Fruit fly (Drosophila melanogaster) ovary, adult (tissue): Measurements from ENCODE around the gene Shc.

Experiments used
- CG17801 ChIP-seq: fragments of 200-800 bp; optimal IDR thresholded peaks from 2 replicates; lab custom pipeline; 2019; ENCODE audit warnings: missing biosample characterization, mild to moderate bottlenecking, missing genetic modification characterization, moderate library complexity; ENCODE audit not compliant: partially characterized antibody

Gene Shc

DNA sequence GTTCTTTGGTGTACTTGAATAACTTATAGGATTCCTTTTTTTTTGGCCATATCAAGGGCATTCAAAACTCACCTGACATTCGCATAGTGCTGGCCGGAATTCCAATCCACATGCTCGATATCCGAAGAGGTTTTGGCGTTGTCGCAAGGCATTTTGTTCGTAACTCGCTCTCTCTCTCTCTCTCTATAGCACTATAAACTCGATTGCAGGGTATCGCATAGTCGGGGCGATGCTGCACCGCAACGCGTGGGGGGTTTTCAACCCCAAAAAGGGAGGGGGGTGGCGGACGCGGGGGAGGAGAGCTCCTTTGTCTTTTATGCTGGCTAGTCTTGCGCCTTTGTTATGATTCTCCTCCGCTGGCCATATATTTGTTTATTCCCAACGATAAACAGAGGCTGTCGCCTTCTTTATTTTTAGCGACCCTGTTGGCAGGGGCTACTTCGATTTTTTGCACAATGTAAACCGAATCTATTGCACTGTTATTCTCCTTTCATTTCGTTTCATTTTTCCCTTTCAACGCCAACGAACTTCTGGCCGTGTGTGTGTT is 28.3 kb upstream of the Shc start:
- no peak for TF ChIP-seq CG17801 (GFP tag; lab: Kevin White, UChicago)

DNA sequence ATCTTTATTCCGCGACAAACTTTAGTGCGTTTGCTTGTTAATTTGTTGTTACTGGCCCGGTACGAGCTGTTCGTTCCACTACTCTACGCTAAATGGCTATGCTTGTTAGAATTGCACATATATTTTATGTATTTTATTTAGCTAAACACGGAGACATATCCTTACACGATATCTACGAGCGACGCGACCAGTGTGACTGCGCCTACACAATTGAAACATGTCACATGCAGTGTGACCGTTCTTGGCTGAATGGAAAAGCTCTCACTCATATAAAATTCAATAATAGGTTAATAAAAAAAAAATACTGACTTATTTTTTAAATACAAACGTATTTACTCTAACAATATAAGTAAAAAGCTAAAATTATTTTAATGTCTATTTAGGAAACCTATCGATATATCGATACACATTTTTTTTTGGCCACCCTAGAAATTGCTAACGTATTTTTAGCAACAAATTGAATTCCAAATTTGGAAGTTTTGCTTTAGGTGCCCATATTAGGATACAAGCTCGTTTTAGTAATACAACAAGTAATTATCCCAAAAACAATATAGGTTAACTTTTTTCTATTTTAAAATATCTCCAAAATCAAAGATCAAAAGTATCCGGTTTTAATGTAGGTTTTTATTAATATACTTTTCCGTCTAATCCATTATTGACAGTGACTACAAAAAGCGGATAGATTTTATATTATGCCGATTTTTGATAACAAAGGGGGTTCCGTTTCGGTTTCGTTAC is 27.6 kb upstream of the Shc start, which contains the start of gene CG4080:
Gene CG4080 (minus strand): TSS at position 215 of the 738 bp plus-strand sequence.
- peak; percentile 68 for TF ChIP-seq CG17801 (GFP tag; lab: Kevin White, UChicago)

DNA sequence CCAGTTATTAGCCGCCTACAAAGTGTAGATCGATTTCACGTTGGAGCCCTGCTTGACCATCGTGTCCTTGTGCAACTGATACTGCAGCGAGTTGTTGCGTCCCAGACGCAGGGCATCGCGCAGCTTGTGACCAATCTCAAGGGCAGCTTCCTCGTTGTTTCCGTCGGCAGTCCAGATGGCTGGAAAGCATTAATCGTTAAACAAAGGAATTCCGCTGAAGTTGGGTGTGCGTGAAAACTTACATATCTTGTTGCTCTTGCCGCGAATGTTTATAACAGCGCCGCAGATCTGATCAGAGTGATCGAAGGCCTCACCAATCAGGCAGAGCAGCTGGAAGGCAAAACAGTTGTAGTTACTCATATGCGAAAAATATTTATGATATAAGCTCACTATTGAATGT is 27.0 kb upstream of the Shc start:
- no peak for TF ChIP-seq CG17801 (GFP tag; lab: Kevin White, UChicago)

DNA sequence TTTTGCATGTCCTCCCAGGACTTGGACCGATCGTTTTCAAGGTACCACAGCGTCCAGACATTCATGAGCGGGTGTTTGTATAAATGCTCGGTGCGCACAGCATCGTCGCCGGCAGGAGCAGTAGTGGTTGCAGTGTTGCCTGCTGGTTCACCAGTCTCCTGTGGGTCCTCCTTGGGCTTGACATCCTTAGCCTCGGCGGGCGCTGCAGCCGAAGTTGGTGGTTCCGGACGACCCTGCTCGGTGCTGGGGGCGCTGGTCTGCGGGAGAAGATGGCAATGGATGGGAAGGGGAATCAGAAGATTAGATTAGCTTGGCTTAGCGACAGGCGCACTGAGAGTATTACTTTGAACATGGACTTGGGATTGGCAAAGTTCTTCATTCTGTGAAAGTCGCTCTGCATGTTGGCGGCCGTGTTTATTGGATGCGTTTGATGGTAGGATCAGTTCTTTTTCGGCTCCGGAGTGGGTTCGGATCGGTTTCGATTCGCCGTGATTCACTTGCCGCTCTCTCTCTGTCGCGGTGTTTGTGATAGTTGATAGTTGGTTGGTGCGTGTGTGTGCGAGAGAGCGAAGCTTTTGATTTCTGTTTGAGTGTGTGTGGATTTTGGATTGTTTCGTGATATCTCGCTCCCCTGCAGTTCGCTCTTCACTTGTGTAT is 26.0 kb upstream of the Shc start:
- TF ChIP-seq CG17801 (GFP tag; lab: Kevin White, UChicago): no peak

DNA sequence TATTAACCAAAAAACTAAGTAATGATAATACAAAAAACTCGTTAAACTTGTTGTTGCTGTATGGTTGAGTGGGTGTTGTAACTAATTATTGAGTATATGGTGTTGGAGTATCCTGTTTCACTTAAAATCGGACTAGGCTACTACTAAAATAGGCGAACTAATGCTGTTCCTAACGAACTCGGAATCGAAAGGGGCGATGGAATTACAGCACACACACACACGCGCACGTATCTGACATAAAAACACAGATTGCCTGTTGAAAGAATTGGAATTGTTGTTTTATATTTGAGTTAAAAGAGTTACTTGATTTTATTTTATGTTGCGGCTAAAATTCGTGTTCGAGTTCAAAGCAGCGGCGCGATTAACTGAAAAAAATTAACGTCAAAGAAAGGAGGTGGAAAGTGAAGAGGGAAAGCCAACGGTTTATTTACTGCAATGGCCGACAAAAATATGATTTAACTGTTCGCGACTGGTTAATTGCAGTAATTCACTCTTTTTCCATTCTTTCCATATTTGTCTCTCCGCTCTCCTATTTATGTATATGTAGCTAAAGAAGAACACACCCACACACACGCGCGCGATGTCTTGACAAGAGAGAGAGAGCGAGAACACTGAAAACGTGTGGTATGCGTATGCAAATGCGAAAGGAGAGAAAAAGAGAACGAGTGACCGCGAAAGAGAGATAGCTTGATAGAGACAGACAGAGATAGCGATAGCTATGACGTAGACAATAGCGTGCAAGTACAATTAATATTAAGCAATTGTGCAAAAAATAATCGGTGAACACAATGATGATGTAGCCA is 25.3 kb upstream of the Shc start:
- TF ChIP-seq CG17801 (GFP tag; lab: Kevin White, UChicago): no peak

DNA sequence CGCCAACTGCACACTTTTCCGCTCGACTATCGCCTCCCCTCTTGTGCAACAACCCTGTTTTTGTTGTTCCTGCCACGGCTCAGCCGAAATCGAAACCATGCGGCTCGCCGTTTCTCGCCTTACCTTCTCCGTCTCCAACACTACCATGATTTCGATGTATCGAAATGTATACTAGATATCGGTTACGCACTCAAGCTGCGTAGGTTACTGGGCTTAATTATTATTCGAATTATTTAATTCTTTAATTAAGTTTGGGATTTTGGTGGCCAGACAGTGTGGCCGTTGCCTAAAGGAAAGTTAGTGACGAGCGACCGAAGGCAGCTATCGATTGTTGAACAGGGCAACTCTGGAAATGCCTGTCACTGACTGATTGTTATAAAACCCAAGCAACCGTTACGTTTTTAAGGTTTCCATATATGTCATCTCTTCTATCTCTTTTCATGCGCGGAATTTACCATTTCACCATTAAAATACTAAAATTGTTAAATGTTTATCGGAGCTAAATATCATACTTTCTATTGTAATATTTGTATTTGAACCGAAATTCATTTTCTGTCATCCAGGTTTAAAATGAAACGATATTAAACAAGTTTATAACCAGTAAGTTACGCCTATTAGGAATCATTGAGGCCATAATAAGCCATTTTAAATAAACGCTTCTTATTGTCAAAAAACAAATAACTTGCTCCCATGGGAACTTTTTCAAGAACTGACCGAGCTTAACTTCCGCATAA is 24.5 kb upstream of the Shc start, which contains the start of gene eIF4E1:
Gene eIF4E1 (minus strand): TSS at position 304 of the 734 bp plus-strand sequence.
- no peak for TF ChIP-seq CG17801 (GFP tag; lab: Kevin White, UChicago)

DNA sequence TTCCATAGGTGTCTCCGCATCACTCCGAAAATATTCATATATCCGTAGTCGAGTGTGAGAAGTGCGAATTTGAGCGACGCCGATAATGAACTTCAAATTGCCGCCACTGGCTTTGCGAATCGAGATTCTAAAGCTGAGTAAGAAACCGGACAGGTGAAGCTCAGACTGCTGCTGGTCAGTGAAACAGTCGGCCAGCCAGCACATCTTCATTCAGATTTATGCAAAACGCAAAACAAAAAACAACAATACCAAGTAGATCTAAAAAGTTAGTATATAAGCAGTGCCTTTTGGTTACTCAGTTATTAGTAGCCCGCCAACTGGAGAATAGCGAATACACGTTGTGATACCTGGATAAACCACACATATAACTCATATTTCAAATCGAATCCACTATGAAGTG is 22.3 kb upstream of the Shc start, which contains the start of gene Cpr67B:
Gene Cpr67B (plus strand): TSS at position 301 of the 400 bp plus-strand sequence.
- TF ChIP-seq CG17801 (GFP tag; lab: Kevin White, UChicago): no peak

DNA sequence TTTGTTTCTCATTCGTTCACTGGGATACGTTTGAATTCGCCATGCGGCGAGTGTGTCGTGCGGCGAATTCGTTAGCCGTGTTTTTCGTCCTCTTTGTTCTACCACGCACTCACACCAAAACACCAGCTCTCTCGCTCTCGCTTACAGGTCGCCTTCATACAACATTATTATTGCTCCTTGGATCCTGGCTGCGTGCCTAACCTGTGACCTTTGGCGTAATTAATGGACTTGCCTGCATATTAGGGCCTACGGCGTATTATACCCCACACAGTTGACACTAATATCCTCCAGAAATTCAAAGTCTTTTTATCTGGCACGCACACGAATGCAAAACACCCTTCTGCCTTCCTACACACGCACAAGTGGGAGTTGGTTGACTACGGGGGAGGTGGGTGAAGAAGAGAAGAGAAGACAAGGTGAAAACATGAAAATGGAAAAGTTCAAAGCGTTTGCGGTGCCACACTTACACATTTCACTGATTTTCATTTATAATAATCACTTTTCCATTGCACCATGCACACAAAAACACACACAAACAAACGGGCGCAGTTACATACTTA is 16.7 kb upstream of the Shc start:
- TF ChIP-seq CG17801 (GFP tag; lab: Kevin White, UChicago): no peak

DNA sequence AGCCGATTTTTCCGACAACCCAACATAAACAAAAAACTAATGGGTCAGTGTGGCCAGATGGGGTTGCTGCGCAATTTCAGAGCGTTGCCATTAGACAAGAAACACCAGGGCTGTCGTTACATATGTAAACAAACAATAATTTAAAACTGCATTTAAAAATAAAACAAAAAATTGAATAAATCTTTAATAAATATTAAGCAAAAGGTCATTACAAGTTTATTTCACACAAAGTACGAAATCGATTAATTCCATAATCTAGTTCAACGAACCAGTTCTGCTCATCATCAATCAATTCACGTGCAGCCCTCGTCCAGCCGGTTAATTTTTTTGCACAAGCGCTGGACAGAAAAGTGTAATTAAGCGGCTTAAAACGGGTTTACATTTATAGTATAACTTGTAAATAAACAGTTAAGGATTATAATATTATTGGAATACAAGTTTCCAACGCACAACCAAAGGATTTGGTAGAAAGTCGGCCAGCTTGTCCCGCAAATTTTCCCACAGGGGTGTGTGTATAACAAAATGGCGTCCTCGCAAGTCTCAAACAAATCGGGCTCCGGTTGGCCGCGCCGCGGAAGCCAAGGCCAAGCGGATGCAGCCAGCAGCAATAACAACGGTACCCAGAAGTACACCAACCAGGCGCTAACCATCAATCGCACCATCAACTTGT is 15.9 kb upstream of the Shc start, which contains the start of the genes CG4022 and Cpsf5:
Gene CG4022 (minus strand): TSS at position 79 of the 670 bp plus-strand sequence.
Gene Cpsf5 (plus strand): TSS at position 285 of the 670 bp plus-strand sequence.
- peak; percentile 81 for TF ChIP-seq CG17801 (GFP tag; lab: Kevin White, UChicago)

DNA sequence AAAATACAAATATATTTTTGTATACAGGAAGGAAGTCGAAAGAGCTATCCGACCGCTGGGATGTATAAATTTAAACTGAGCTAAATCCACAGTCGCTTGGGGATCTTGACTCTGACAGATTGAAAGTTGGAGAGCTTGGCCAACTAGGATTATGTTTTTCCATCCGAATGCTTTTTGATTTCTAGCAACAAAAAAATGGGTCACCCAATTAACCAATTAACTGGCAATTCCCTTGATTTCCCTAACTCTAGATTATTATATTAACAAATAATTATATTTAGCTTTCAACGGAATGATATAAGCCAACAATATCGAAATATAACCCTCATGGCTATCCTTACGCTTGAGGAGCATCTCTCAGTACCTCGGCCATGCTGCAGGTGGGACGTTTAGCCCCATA is 9.5 kb upstream of the Shc start, which contains the start of gene CG3982:
Gene CG3982 (minus strand): TSS at position 101 of the 400 bp plus-strand sequence.
- no peak for TF ChIP-seq CG17801 (GFP tag; lab: Kevin White, UChicago)

DNA sequence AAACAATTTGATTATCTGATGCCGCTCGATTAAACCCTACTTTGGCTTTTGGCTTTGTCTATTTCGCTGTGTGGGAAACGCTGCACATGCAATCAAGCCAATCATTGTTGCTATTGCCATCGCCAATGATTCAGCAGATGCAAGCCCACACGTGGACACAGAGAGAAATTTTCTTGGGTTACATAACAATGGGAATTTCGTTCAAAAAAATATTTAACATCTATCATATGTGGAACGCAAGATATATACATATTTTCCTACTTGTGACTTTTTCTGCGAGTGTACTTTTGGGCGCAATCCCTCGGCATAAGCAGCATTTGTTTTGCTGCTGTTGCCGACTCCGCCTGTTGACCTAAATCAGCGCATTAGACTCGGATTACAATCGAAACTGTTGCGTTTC is 7.5 kb upstream of the Shc start:
- peak; percentile 38 for TF ChIP-seq CG17801 (GFP tag; lab: Kevin White, UChicago)

DNA sequence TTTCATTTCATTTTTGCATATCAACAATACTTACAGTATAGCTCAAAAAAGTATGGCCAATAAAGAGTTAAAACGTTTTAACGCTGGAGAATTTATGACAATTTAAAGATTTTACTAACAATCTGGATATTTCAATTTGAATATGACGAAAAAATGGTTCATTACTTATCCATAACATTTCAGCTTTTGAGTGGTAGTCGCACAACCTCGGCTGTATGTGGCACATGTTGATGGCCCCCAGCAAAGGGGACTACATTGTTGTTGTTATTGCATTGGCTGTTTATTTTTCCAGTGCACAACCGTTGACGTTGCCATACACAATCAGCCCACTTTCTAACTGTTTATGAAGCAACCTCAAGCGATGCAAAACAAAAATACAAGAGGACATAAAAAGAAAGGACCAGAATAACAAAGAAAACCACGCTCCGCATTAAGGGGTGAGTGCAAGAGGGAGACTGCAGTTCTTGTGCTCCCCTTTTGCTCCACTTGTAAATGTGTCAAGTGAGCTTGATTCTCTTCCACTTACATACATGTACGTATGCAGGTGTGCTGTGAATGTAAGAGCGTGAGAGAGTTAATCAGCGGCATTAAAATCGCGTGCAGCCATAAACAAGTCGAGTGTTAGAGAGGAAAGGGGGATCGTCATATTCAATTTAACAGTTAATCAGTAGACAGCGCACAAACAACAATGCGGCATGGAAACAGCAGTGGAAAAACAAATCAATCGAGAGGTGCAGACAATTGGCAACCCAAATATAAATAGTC is 6.6 kb upstream of the Shc start:
- TF ChIP-seq CG17801 (GFP tag; lab: Kevin White, UChicago): peak; percentile 98
